Worm (Caenorhabditis elegans) whole organism, young adult: ENCODE results near the gene fbxb-81.

Source experiments
- cebp-1 ChIP-seq, 2 experiments: fragments of 200-800 bp in 1 of 2; sonication (Bioruptor generic) in 1 of 2; sonication (generic microtip) in 1 of 2; IDR thresholded peaks in 1 of 2; optimal IDR thresholded peaks in 1 of 2; 2 replicates each; pipeline versions ENCODE4 v1.3.6 to Lab custom; 2017 to 2022; ENCODE audit warnings: missing compliant biosample characterization in 2 of 2, missing genetic modification characterization in 2 of 2, mild to moderate bottlenecking in 1 of 2, missing genetic modification reagents in 1 of 2, moderate library complexity in 1 of 2
- lsy-27 ChIP-seq: sonication (generic microtip); optimal IDR thresholded peaks from 2 replicates; lab custom pipeline; 2017; ENCODE audit warnings: missing genetic modification characterization, mild to moderate bottlenecking, missing compliant biosample characterization, antibody characterized with exemption, missing genotype, borderline replicate concordance; ENCODE audit not compliant: insufficient read depth
- nfya-2 ChIP-seq: fragments of 200-800 bp; sonication (Bioruptor generic); IDR thresholded peaks from 2 replicates; pipeline ENCODE4 v1.3.6; 2022; ENCODE audit warnings: missing genetic modification reagents, missing genetic modification characterization, missing compliant biosample characterization
- pha-4 ChIP-seq: fragments of 150-350 bp; sonication (generic microtip); optimal IDR thresholded peaks from 2 replicates; lab custom pipeline; 2014; ENCODE audit warnings: missing biosample characterization, missing genetic modification reagents, missing genetic modification characterization
- snpc-4 ChIP-seq, 5 experiments: fragments of 150-350 bp in 1 of 5; sonication (generic microtip) in 4 of 5; optimal IDR thresholded peaks; 2 replicates each; lab custom pipeline; 2014 to 2018; ENCODE audit warnings: missing genetic modification characterization in 5 of 5, missing biosample characterization in 3 of 5, antibody characterized with exemption in 2 of 5, mild to moderate bottlenecking in 2 of 5, missing compliant biosample characterization in 2 of 5, missing genotype in 2 of 5, moderate library complexity in 2 of 5, missing genetic modification reagents in 1 of 5

ce11 chrIII:169478-169877 lies 28.5 kb upstream of the fbxb-81 start, which contains the start of gene F40G9.18:
- TF ChIP-seq lsy-27 (tag; lab: Kevin White, UChicago) (no peak), snpc-4 (GFP tag; optimal IDR thresholded peaks at IDR 0.05; lab: Kevin White, UChicago) (no peak), snpc-4 (tag; optimal IDR thresholded peaks at IDR 0.05; lab: Kevin White, UChicago) (no peak), cebp-1 (GFP tag; IDR thresholded peaks at IDR 0.05; lab: Robert Waterston, UW) (no peak), cebp-1 (tag; optimal IDR thresholded peaks at IDR 0.05; lab: Kevin White, UChicago) (no peak), nfya-2 (GFP tag; lab: Robert Waterston, UW) (no peak), pha-4 (no peak)
